Worm (Caenorhabditis elegans) whole organism, L2 larva: ENCODE data around the gene mmaa-1.
A peak's percentile ranks its signal among the peaks of the same experiment; 100 is the strongest.

ENCODE experiments used
- C34F6.9 ChIP-seq: fragments of 150-350 bp; optimal IDR thresholded peaks from 2 replicates; lab custom pipeline; 2014; ENCODE audit warnings: missing biosample characterization, missing genetic modification characterization
- F13H6.1 ChIP-seq: sonication (generic microtip); optimal IDR thresholded peaks from 2 replicates; lab custom pipeline; 2016; ENCODE audit warnings: missing genetic modification characterization, missing compliant biosample characterization
- R02D3.7 ChIP-seq: fragments of 150-350 bp; optimal IDR thresholded peaks from 2 replicates; lab custom pipeline; 2014; ENCODE audit warnings: missing biosample characterization, missing genetic modification characterization
- Y55F3AM.14 ChIP-seq: fragments of 200-800 bp; sonication (Bioruptor generic); optimal IDR thresholded peaks from 2 replicates; lab custom pipeline; 2018; ENCODE audit warnings: mild to moderate bottlenecking, missing genetic modification characterization, missing compliant biosample characterization
- ZK546.5 ChIP-seq: sonication (generic microtip); optimal IDR thresholded peaks from 2 replicates; lab custom pipeline; 2017; ENCODE audit warnings: missing biosample characterization, missing genetic modification characterization
- alr-1 ChIP-seq: fragments of 150-350 bp; optimal IDR thresholded peaks from 2 replicates; lab custom pipeline; 2014; ENCODE audit warnings: missing biosample characterization, missing genetic modification characterization
- aly-2 ChIP-seq: fragments of 150-350 bp; optimal IDR thresholded peaks from 2 replicates; lab custom pipeline; 2014; ENCODE audit warnings: missing biosample characterization, missing genetic modification characterization
- ama-1 ChIP-seq: fragments of 150-350 bp; optimal IDR thresholded peaks from 2 replicates; lab custom pipeline; 2018; ENCODE audit warnings: inconsistent platforms
- blmp-1 ChIP-seq: sonication (generic microtip); optimal IDR thresholded peaks from 2 replicates; lab custom pipeline; 2017; ENCODE audit warnings: missing genetic modification characterization, mild to moderate bottlenecking, missing compliant biosample characterization, antibody characterized with exemption, moderate library complexity; ENCODE audit not compliant: insufficient read depth
- ceh-16 ChIP-seq: fragments of 150-350 bp; optimal IDR thresholded peaks from 2 replicates; lab custom pipeline; 2014; ENCODE audit warnings: missing biosample characterization, missing genetic modification characterization
- ceh-82 ChIP-seq: fragments of 150-350 bp; optimal IDR thresholded peaks from 2 replicates; lab custom pipeline; 2014; ENCODE audit warnings: missing biosample characterization, missing genetic modification characterization
- crh-2 ChIP-seq: sonication (generic microtip); optimal IDR thresholded peaks from 2 replicates; lab custom pipeline; 2017; ENCODE audit warnings: missing biosample characterization, missing genetic modification characterization
- dmd-4 ChIP-seq: sonication (generic microtip); optimal IDR thresholded peaks from 2 replicates; lab custom pipeline; 2017; ENCODE audit warnings: missing biosample characterization, missing genetic modification characterization
- egl-27 ChIP-seq: sonication (generic microtip); optimal IDR thresholded peaks from 3 replicates; lab custom pipeline; 2017; ENCODE audit warnings: missing biosample characterization, missing genetic modification reagents, missing genetic modification characterization
- elt-1 ChIP-seq: fragments of 150-350 bp; optimal IDR thresholded peaks from 2 replicates; lab custom pipeline; 2014; ENCODE audit warnings: missing biosample characterization, missing genetic modification characterization
- elt-3 ChIP-seq: sonication (generic microtip); optimal IDR thresholded peaks from 2 replicates; lab custom pipeline; 2017; ENCODE audit warnings: missing biosample characterization, missing genetic modification characterization
- fos-1 ChIP-seq: fragments of 150-350 bp; optimal IDR thresholded peaks from 2 replicates; lab custom pipeline; 2014; ENCODE audit warnings: missing biosample characterization, missing genetic modification characterization
- gmeb-1 ChIP-seq: fragments of 150-350 bp; optimal IDR thresholded peaks from 2 replicates; lab custom pipeline; 2014; ENCODE audit warnings: missing biosample characterization, missing genetic modification characterization
- lin-11 ChIP-seq: fragments of 150-350 bp; sonication (generic microtip); optimal IDR thresholded peaks from 2 replicates; lab custom pipeline; 2014; ENCODE audit warnings: missing biosample characterization, missing genetic modification characterization, inconsistent platforms, mixed read lengths
- lin-13 ChIP-seq: fragments of 150-350 bp; optimal IDR thresholded peaks from 2 replicates; lab custom pipeline; 2014; ENCODE audit warnings: missing biosample characterization, missing genetic modification reagents, missing genetic modification characterization
- lin-39 ChIP-seq: fragments of 150-350 bp; optimal IDR thresholded peaks from 2 replicates; lab custom pipeline; 2014; ENCODE audit warnings: missing biosample characterization, missing genetic modification reagents, missing genetic modification characterization
- lsy-2 ChIP-seq, 2 experiments: fragments of 150-350 bp in 1 of 2; sonication (generic microtip) in 1 of 2; optimal IDR thresholded peaks; 2 replicates each; lab custom pipeline; 2014 to 2017; ENCODE audit warnings: missing biosample characterization in 2 of 2, missing genetic modification characterization in 2 of 2
- mab-5 ChIP-seq: fragments of 150-350 bp; optimal IDR thresholded peaks from 2 replicates; lab custom pipeline; 2014; ENCODE audit warnings: missing biosample characterization, missing genetic modification characterization
- mbf-1 ChIP-seq: sonication (generic microtip); optimal IDR thresholded peaks from 2 replicates; lab custom pipeline; 2017; ENCODE audit warnings: missing biosample characterization, missing genetic modification characterization
- mdl-1 ChIP-seq, 2 experiments: fragments of 150-350 bp in 1 of 2; sonication (generic microtip) in 1 of 2; optimal IDR thresholded peaks; 2 replicates each; lab custom pipeline; 2017; ENCODE audit warnings: missing biosample characterization in 2 of 2, missing genetic modification characterization in 2 of 2
- nhr-10 ChIP-seq: sonication (generic microtip); optimal IDR thresholded peaks from 2 replicates; lab custom pipeline; 2017; ENCODE audit warnings: missing biosample characterization, missing genetic modification characterization
- nhr-11 ChIP-seq: fragments of 150-350 bp; optimal IDR thresholded peaks from 2 replicates; lab custom pipeline; 2014; ENCODE audit warnings: missing biosample characterization, missing genetic modification characterization
- nhr-12 ChIP-seq: fragments of 150-350 bp; optimal IDR thresholded peaks from 2 replicates; lab custom pipeline; 2014; ENCODE audit warnings: missing biosample characterization, missing genetic modification characterization
- nhr-129 ChIP-seq: fragments of 150-350 bp; optimal IDR thresholded peaks from 2 replicates; lab custom pipeline; 2014; ENCODE audit warnings: missing biosample characterization, missing genetic modification characterization
- nhr-21 ChIP-seq: fragments of 150-350 bp; optimal IDR thresholded peaks from 2 replicates; lab custom pipeline; 2014; ENCODE audit warnings: missing biosample characterization, missing genetic modification characterization
- nhr-23 ChIP-seq: fragments of 150-350 bp; optimal IDR thresholded peaks from 2 replicates; lab custom pipeline; 2014; ENCODE audit warnings: missing biosample characterization, missing genetic modification reagents, missing genetic modification characterization
- nhr-237 ChIP-seq: fragments of 150-350 bp; optimal IDR thresholded peaks from 2 replicates; lab custom pipeline; 2014; ENCODE audit warnings: missing biosample characterization, missing genetic modification characterization
- nhr-25 ChIP-seq: fragments of 150-350 bp; sonication (generic microtip); optimal IDR thresholded peaks from 3 replicates; lab custom pipeline; 2014; ENCODE audit warnings: missing biosample characterization, missing genetic modification characterization
- nhr-6 ChIP-seq: fragments of 150-350 bp; optimal IDR thresholded peaks from 2 replicates; lab custom pipeline; 2014; ENCODE audit warnings: missing biosample characterization, missing genetic modification characterization
- nhr-77 ChIP-seq: fragments of 150-350 bp; optimal IDR thresholded peaks from 2 replicates; lab custom pipeline; 2014; ENCODE audit warnings: missing biosample characterization, missing genetic modification characterization
- peb-1 ChIP-seq: fragments of 150-350 bp; optimal IDR thresholded peaks from 2 replicates; lab custom pipeline; 2014; ENCODE audit warnings: missing biosample characterization, missing genetic modification characterization
- sem-4 ChIP-seq: fragments of 150-350 bp; optimal IDR thresholded peaks from 2 replicates; lab custom pipeline; 2014; ENCODE audit warnings: missing biosample characterization, missing genetic modification reagents, missing genetic modification characterization
- skn-1 ChIP-seq: sonication (generic microtip); optimal IDR thresholded peaks from 2 replicates; lab custom pipeline; 2017; ENCODE audit warnings: missing biosample characterization, missing genetic modification characterization
- sma-3 ChIP-seq: sonication (generic microtip); optimal IDR thresholded peaks from 2 replicates; lab custom pipeline; 2016; ENCODE audit warnings: missing genetic modification reagents, missing genetic modification characterization, missing compliant biosample characterization
- sma-9 ChIP-seq, 2 experiments: fragments of 150-350 bp in 1 of 2; sonication (generic microtip) in 1 of 2; optimal IDR thresholded peaks; 2 replicates each; lab custom pipeline; 2014 to 2016; ENCODE audit warnings: missing genetic modification characterization in 2 of 2, mild to moderate bottlenecking in 1 of 2, missing biosample characterization in 1 of 2, missing compliant biosample characterization in 1 of 2, missing genetic modification reagents in 1 of 2, moderate library complexity in 1 of 2
- snpc-4 ChIP-seq: fragments of 150-350 bp; optimal IDR thresholded peaks from 2 replicates; lab custom pipeline; 2014; ENCODE audit warnings: missing biosample characterization, missing genetic modification characterization
- unc-39 ChIP-seq: fragments of 150-350 bp; optimal IDR thresholded peaks from 2 replicates; lab custom pipeline; 2014; ENCODE audit warnings: missing biosample characterization, missing genetic modification characterization
- unc-55 ChIP-seq: fragments of 150-350 bp; sonication (generic microtip); optimal IDR thresholded peaks from 3 replicates; lab custom pipeline; 2014; ENCODE audit warnings: missing biosample characterization, missing genetic modification reagents, missing genetic modification characterization
- unc-62 ChIP-seq: fragments of 150-350 bp; optimal IDR thresholded peaks from 2 replicates; lab custom pipeline; 2014; ENCODE audit warnings: missing biosample characterization, missing genetic modification reagents, missing genetic modification characterization
- zag-1 ChIP-seq: fragments of 150-350 bp; optimal IDR thresholded peaks from 2 replicates; lab custom pipeline; 2014; ENCODE audit warnings: missing biosample characterization, missing genetic modification characterization
- ztf-1 ChIP-seq: fragments of 200-800 bp; sonication (Bioruptor generic); conservative IDR thresholded peaks from 2 replicates; pipeline ENCODE4 v1.3.6; 2022; ENCODE audit warnings: missing genetic modification characterization, missing compliant biosample characterization
- ztf-11 ChIP-seq: sonication (generic microtip); optimal IDR thresholded peaks from 2 replicates; lab custom pipeline; 2017; ENCODE audit warnings: missing biosample characterization, missing genetic modification characterization
- ztf-4 ChIP-seq: fragments of 150-350 bp; optimal IDR thresholded peaks from 2 replicates; lab custom pipeline; 2014; ENCODE audit warnings: missing biosample characterization, missing genetic modification characterization

Gene mmaa-1

DNA sequence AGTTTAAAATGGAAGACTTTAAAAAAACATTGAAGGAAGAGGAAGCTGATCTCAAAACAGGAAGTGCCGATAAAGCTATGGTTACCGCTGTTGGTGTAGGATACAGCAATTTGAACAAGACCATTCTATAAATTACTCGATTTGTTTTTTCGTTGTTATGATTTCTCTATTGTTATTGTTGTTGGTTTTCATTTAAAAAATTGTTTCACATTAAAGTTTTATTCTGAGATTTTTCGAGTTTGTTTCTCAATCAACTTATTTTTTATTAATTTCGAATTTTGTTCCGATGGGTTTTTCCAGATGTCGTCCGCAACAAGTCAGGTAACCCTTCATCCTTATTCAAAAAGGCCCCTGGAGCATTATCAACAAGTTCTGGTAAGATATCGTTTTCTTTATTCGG is 49.2 kb downstream of the mmaa-1 start, which contains the start of gene ZK1127.12:
TSS of gene ZK1127.12 (plus strand) at position 301 of the 400 bp plus-strand sequence.
- TF ChIP-seq nhr-237 (tag; lab: Kevin White, UChicago) (no peak), elt-1 (tag; lab: Kevin White, UChicago) (no peak), lin-11 (tag; lab: Kevin White, UChicago) (no peak), sma-9 (GFP tag; optimal IDR thresholded peaks at IDR 0.05; lab: Kevin White, UChicago) (no peak), sma-9 (tag; optimal IDR thresholded peaks at IDR 0.05; lab: Kevin White, UChicago) (no peak), gmeb-1 (tag; lab: Kevin White, UChicago) (no peak), nhr-77 (tag; lab: Kevin White, UChicago) (no peak), nhr-129 (no peak)

DNA sequence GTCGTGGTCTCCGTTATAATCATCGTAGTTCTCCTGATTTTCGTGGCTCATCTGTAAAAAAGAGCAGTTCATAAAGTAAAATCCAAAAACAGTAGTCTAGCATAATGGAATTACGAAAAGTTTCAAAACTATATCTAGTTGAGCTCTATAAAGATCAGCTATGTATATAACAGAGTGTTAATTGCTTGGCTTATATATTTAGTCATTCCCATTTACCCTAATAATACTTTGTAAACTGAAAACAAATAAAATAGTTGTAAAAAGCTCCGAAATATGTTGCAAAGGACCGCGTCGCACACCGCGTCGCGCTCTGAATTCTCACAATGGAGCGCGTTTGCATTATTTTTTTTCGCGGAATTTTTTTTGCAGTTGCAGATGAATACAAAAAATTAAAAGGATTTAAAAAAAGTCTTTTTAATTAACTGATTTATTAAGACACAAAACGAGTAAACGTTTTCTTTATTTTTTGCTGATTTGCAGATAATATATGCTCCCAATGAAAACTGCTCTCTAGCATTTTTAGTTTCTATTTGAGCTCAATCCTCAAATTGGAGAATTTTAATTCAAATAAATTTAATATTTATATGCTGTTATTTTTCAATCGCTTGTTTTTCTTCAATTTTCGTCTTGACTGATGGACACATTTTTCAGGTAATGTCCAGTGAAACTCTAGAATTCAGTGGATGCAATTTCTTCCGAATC is 50.8 kb downstream of the mmaa-1 start, which contains the start of the genes tcer-1 and ZK1127.5:
TSS of gene tcer-1 (minus strand) at position 51 of the 702 bp plus-strand sequence.
TSS of gene ZK1127.5 (plus strand) at position 652 of the 702 bp plus-strand sequence.
- TF ChIP-seq egl-27 (no peak), nhr-129 (peak; percentile 44), sma-9 (GFP tag; optimal IDR thresholded peaks at IDR 0.05; lab: Kevin White, UChicago) (peak; percentile 4), sma-9 (tag; optimal IDR thresholded peaks at IDR 0.05; lab: Kevin White, UChicago) (no peak), lin-11 (tag; lab: Kevin White, UChicago) (no peak), peb-1 (tag; lab: Kevin White, UChicago) (no peak), unc-55 (peak; percentile 69), nhr-10 (tag; lab: Kevin White, UChicago) (no peak), blmp-1 (tag; lab: Kevin White, UChicago) (no peak), aly-2 (tag; lab: Kevin White, UChicago) (no peak), nhr-23 (tag; lab: Kevin White, UChicago) (no peak), Y55F3AM.14 (GFP tag; lab: Kevin White, UChicago) (no peak), crh-2 (tag; lab: Kevin White, UChicago) (peak; percentile 32), F13H6.1 (peak; percentile 38), elt-1 (tag; lab: Kevin White, UChicago) (no peak), nhr-6 (tag; lab: Kevin White, UChicago) (no peak), unc-39 (tag; lab: Kevin White, UChicago) (no peak), ceh-16 (tag; lab: Kevin White, UChicago) (no peak), lin-39 (no peak), mdl-1 (tag; optimal IDR thresholded peaks at IDR 0.05; lab: Kevin White, UChicago) (no peak), fos-1 (tag; lab: Kevin White, UChicago) (peak; percentile 1), nhr-12 (tag; lab: Kevin White, UChicago) (no peak), C34F6.9 (tag; lab: Kevin White, UChicago) (peak; percentile 89), alr-1 (tag; lab: Kevin White, UChicago) (no peak), lsy-2 (tag; optimal IDR thresholded peaks at IDR 0.05; lab: Kevin White, UChicago) (peak in 1 of 2 experiments; percentile 70), ztf-1 (GFP tag; lab: Robert Waterston, UW) (no peak), nhr-11 (tag; lab: Kevin White, UChicago) (no peak), skn-1 (no peak), nhr-21 (no peak), zag-1 (no peak), dmd-4 (tag; lab: Kevin White, UChicago) (no peak), R02D3.7 (no peak), mab-5 (tag; lab: Kevin White, UChicago) (no peak), nhr-25 (tag; lab: Kevin White, UChicago) (no peak), nhr-237 (tag; lab: Kevin White, UChicago) (no peak), elt-3 (no peak), gmeb-1 (tag; lab: Kevin White, UChicago) (peak; percentile 55), ama-1 (lab: Kevin White, UChicago) (no peak), mbf-1 (no peak), ztf-11 (tag; lab: Kevin White, UChicago) (no peak), sma-3 (GFP tag; lab: Kevin White, UChicago) (peak; percentile 28), ztf-4 (tag; lab: Kevin White, UChicago) (no peak), unc-62 (GFP tag; lab: Kevin White, UChicago) (no peak), nhr-77 (tag; lab: Kevin White, UChicago) (no peak), ceh-82 (tag; lab: Kevin White, UChicago) (no peak), sem-4 (peak; percentile 41), ZK546.5 (no peak), lin-13 (peak; percentile 44), snpc-4 (peak; percentile 40)
